Fruit fly (Drosophila melanogaster) whole organism, embryonic: ENCODE data around the gene Mec2.

Experiments
- CG14014 ChIP-seq: fragments of 200-800 bp; sonication (Bioruptor generic); IDR thresholded peaks from 2 replicates; pipeline ENCODE4 v1.3.6; 2022; ENCODE audit warnings: missing biosample characterization, missing genetic modification characterization
- CG7271 ChIP-seq: fragments of 200-800 bp; sonication (Bioruptor generic); optimal IDR thresholded peaks from 2 replicates; lab custom pipeline; 2018; ENCODE audit warnings: missing biosample characterization, mild to moderate bottlenecking, missing genetic modification characterization, moderate library complexity
- Usf ChIP-seq: fragments of 200-800 bp; sonication (Bioruptor generic); optimal IDR thresholded peaks from 2 replicates; lab custom pipeline; 2017; ENCODE audit warnings: missing genotype, missing biosample characterization, missing genetic modification characterization
- ac ChIP-seq: fragments of 200-800 bp; sonication (Bioruptor generic); optimal IDR thresholded peaks from 3 replicates; lab custom pipeline; 2017; ENCODE audit warnings: missing biosample characterization, mild to moderate bottlenecking, missing genetic modification characterization
- trem ChIP-seq: fragments of 200-800 bp; optimal IDR thresholded peaks from 3 replicates; lab custom pipeline; 2019; ENCODE audit warnings: missing biosample characterization, mild to moderate bottlenecking, missing genetic modification characterization, moderate library complexity
- usp ChIP-seq: fragments of >200 bp; optimal IDR thresholded peaks from 2 replicates; lab custom pipeline; 2017; ENCODE audit warnings: missing biosample characterization, missing genetic modification characterization

dm6 chrX:19212954-19213353 is 25.1 kb downstream of the Mec2 start, which contains the start of gene Mur18B:
- TF ChIP-seq CG14014 (GFP tag; lab: Robert Waterston, UW) (no peak), ac (GFP tag; lab: Kevin White, UChicago) (no peak), trem (tag; lab: Kevin White, UChicago) (no peak), CG7271 (tag; lab: Kevin White, UChicago) (no peak), usp (GFP tag; lab: Kevin White, UChicago) (no peak), Usf (GFP tag; lab: Kevin White, UChicago) (no peak)
